Worm (Caenorhabditis elegans) whole organism, L3 larva: ENCODE measurements around the gene skpo-2.
"Not testable (repeated sequence)": the region's sequence is repeated elsewhere in the genome, so short reads cannot be mapped to it uniquely, and the experiment has no call there.

Experiments used
- R02D3.7 ChIP-seq: fragments of 150-350 bp; optimal IDR thresholded peaks from 2 replicates; lab custom pipeline; 2014; ENCODE audit warnings: missing biosample characterization, missing genetic modification characterization
- ZK546.5 ChIP-seq: sonication (generic microtip); optimal IDR thresholded peaks from 2 replicates; lab custom pipeline; 2017; ENCODE audit warnings: missing biosample characterization, missing genetic modification characterization
- aly-2 ChIP-seq: fragments of 150-350 bp; optimal IDR thresholded peaks from 2 replicates; lab custom pipeline; 2014; ENCODE audit warnings: missing biosample characterization, missing genetic modification characterization
- ama-1 ChIP-seq: fragments of 150-350 bp; optimal IDR thresholded peaks from 2 replicates; lab custom pipeline; 2018
- daf-12 ChIP-seq: fragments of 150-350 bp; optimal IDR thresholded peaks from 2 replicates; lab custom pipeline; 2014; ENCODE audit warnings: missing biosample characterization, missing genetic modification reagents, missing genetic modification characterization
- egl-27 ChIP-seq: sonication (generic microtip); optimal IDR thresholded peaks from 4 replicates; lab custom pipeline; 2017; ENCODE audit warnings: missing biosample characterization, missing genetic modification reagents, missing genetic modification characterization
- egl-5 ChIP-seq: fragments of 150-350 bp; optimal IDR thresholded peaks from 2 replicates; lab custom pipeline; 2017; ENCODE audit warnings: missing biosample characterization, missing genetic modification reagents, missing genetic modification characterization, inconsistent platforms
- elt-1 ChIP-seq: fragments of 150-350 bp; optimal IDR thresholded peaks from 2 replicates; lab custom pipeline; 2014; ENCODE audit warnings: missing biosample characterization, missing genetic modification characterization
- elt-3 ChIP-seq, 3 experiments: fragments of 150-350 bp in 1 of 3; sonication (generic microtip) in 2 of 3; optimal IDR thresholded peaks; 2 replicates in 2 of 3; 4 replicates in 1 of 3; lab custom pipeline; 2014 to 2017; ENCODE audit warnings: missing biosample characterization in 3 of 3, missing genetic modification characterization in 3 of 3
- eor-1 ChIP-seq, 2 experiments: fragments of 150-350 bp; optimal IDR thresholded peaks; 2 replicates each; lab custom pipeline; 2014 to 2018; ENCODE audit warnings: missing biosample characterization in 2 of 2, missing genetic modification characterization in 2 of 2
- fkh-10 ChIP-seq: sonication (generic microtip); optimal IDR thresholded peaks from 2 replicates; lab custom pipeline; 2017; ENCODE audit warnings: missing biosample characterization, missing genetic modification reagents, missing genetic modification characterization
- fkh-2 ChIP-seq: fragments of 150-350 bp; optimal IDR thresholded peaks from 2 replicates; lab custom pipeline; 2014; ENCODE audit warnings: missing biosample characterization, missing genetic modification reagents, missing genetic modification characterization
- fos-1 ChIP-seq: fragments of 150-350 bp; optimal IDR thresholded peaks from 2 replicates; lab custom pipeline; 2014; ENCODE audit warnings: missing biosample characterization, missing genetic modification characterization
- lin-39 ChIP-seq: fragments of 150-350 bp; optimal IDR thresholded peaks from 2 replicates; lab custom pipeline; 2018; ENCODE audit warnings: missing biosample characterization, missing genetic modification reagents, missing genetic modification characterization
- lsy-12 ChIP-seq: sonication (generic microtip); optimal IDR thresholded peaks from 2 replicates; lab custom pipeline; 2016; ENCODE audit warnings: mild to moderate bottlenecking, missing genetic modification characterization, missing compliant biosample characterization
- mml-1 ChIP-seq: fragments of 150-350 bp; sonication (generic microtip); optimal IDR thresholded peaks from 3 replicates; lab custom pipeline; 2014; ENCODE audit warnings: missing biosample characterization, missing genetic modification characterization
- nfya-1 ChIP-seq: sonication (generic microtip); optimal IDR thresholded peaks from 2 replicates; lab custom pipeline; 2017; ENCODE audit warnings: missing genetic modification characterization, mild to moderate bottlenecking, missing compliant biosample characterization, antibody characterized with exemption, moderate library complexity; ENCODE audit not compliant: insufficient read depth
- nhr-11 ChIP-seq: fragments of 150-350 bp; optimal IDR thresholded peaks from 2 replicates; lab custom pipeline; 2014; ENCODE audit warnings: missing biosample characterization, missing genetic modification characterization
- nhr-12 ChIP-seq: fragments of 150-350 bp; optimal IDR thresholded peaks from 2 replicates; lab custom pipeline; 2014; ENCODE audit warnings: missing biosample characterization, missing genetic modification characterization
- nhr-23 ChIP-seq: fragments of 150-350 bp; optimal IDR thresholded peaks from 2 replicates; lab custom pipeline; 2014; ENCODE audit warnings: missing biosample characterization, missing genetic modification reagents, missing genetic modification characterization
- nhr-237 ChIP-seq: fragments of 150-350 bp; optimal IDR thresholded peaks from 2 replicates; lab custom pipeline; 2014; ENCODE audit warnings: missing biosample characterization, missing genetic modification characterization
- nhr-25 ChIP-seq: sonication (generic microtip); optimal IDR thresholded peaks from 2 replicates; lab custom pipeline; 2017; ENCODE audit warnings: missing biosample characterization, missing genetic modification characterization
- nhr-28 ChIP-seq: fragments of 150-350 bp; optimal IDR thresholded peaks from 2 replicates; lab custom pipeline; 2014; ENCODE audit warnings: missing biosample characterization, missing genetic modification characterization
- nhr-43 ChIP-seq: sonication (generic microtip); optimal IDR thresholded peaks from 2 replicates; lab custom pipeline; 2016; ENCODE audit warnings: mild to moderate bottlenecking, missing genetic modification characterization, missing compliant biosample characterization; ENCODE audit not compliant: poor library complexity, severe bottlenecking
- nhr-67 ChIP-seq: fragments of 150-350 bp; optimal IDR thresholded peaks from 2 replicates; lab custom pipeline; 2014; ENCODE audit warnings: missing biosample characterization, missing genetic modification characterization
- nhr-76 ChIP-seq: fragments of 150-350 bp; sonication (generic microtip); optimal IDR thresholded peaks from 5 replicates; lab custom pipeline; 2014; ENCODE audit warnings: missing biosample characterization, missing genetic modification characterization
- nhr-77 ChIP-seq: fragments of 150-350 bp; optimal IDR thresholded peaks from 2 replicates; lab custom pipeline; 2014; ENCODE audit warnings: missing biosample characterization, missing genetic modification characterization
- pha-4 ChIP-seq: fragments of 150-350 bp; optimal IDR thresholded peaks from 2 replicates; lab custom pipeline; 2014; ENCODE audit warnings: missing biosample characterization, missing genetic modification reagents, missing genetic modification characterization
- pqm-1 ChIP-seq: fragments of 150-350 bp; optimal IDR thresholded peaks from 2 replicates; lab custom pipeline; 2017; ENCODE audit warnings: missing biosample characterization, missing genetic modification characterization, inconsistent platforms
- sea-2 ChIP-seq: fragments of 150-350 bp; sonication (generic microtip); optimal IDR thresholded peaks from 4 replicates; lab custom pipeline; 2014; ENCODE audit warnings: missing biosample characterization, missing genetic modification reagents, missing genetic modification characterization
- skn-1 ChIP-seq: fragments of 150-350 bp; optimal IDR thresholded peaks from 2 replicates; lab custom pipeline; 2014; ENCODE audit warnings: missing biosample characterization, missing genetic modification characterization
- snpc-4 ChIP-seq: fragments of 150-350 bp; optimal IDR thresholded peaks from 2 replicates; lab custom pipeline; 2014; ENCODE audit warnings: missing biosample characterization, missing genetic modification characterization
- tbx-2 ChIP-seq: sonication (generic microtip); optimal IDR thresholded peaks from 2 replicates; lab custom pipeline; 2016; ENCODE audit warnings: mild to moderate bottlenecking, missing genetic modification characterization, missing compliant biosample characterization
- unc-39 ChIP-seq: sonication (generic microtip); optimal IDR thresholded peaks from 4 replicates; lab custom pipeline; 2017; ENCODE audit warnings: missing biosample characterization, missing genetic modification characterization
- unc-62 ChIP-seq: fragments of 150-350 bp; sonication (generic microtip); optimal IDR thresholded peaks from 4 replicates; lab custom pipeline; 2014; ENCODE audit warnings: missing biosample characterization, missing genetic modification reagents, missing genetic modification characterization
- ztf-11 ChIP-seq: fragments of 150-350 bp; optimal IDR thresholded peaks from 2 replicates; lab custom pipeline; 2014; ENCODE audit warnings: missing biosample characterization, missing genetic modification characterization
- ztf-4 ChIP-seq: fragments of 150-350 bp; optimal IDR thresholded peaks from 2 replicates; lab custom pipeline; 2014; ENCODE audit warnings: missing biosample characterization, missing genetic modification characterization

skpo-2 gene

ce11 chrII:3452421-3452820 is 16.1 kb upstream of the skpo-2 start, which contains the start of gene C16C8.12:
Gene C16C8.12 (plus strand): TSS chrII:3452721.
- TF ChIP-seq ztf-11 (no peak), tbx-2 (tag; lab: Kevin White, UChicago) (no peak), nhr-25 (tag; lab: Kevin White, UChicago) (no peak), unc-39 (tag; lab: Kevin White, UChicago) (no peak), aly-2 (tag; lab: Kevin White, UChicago) (no peak), ama-1 (lab: Kevin White, UChicago) (no peak), ztf-4 (tag; lab: Kevin White, UChicago) (no peak), nhr-77 (tag; lab: Kevin White, UChicago) (no peak), mml-1 (tag; lab: Kevin White, UChicago) (no peak), skn-1 (tag; lab: Kevin White, UChicago) (no peak), pha-4 (tag; lab: Kevin White, UChicago) (no peak), elt-1 (no peak), nfya-1 (tag; lab: Kevin White, UChicago) (no peak), nhr-67 (tag; lab: Kevin White, UChicago) (no peak), fkh-2 (tag; lab: Kevin White, UChicago) (no peak), elt-3 (tag; optimal IDR thresholded peaks at IDR 0.05; lab: Kevin White, UChicago) (no peak), snpc-4 (no peak), nhr-76 (no peak)
- TF ChIP-seq, all 47 proteins: peak for 0

- TF ChIP-seq fos-1, skn-1, fkh-2 (tag; lab: Kevin White, UChicago): not testable (repeated sequence)
- TF ChIP-seq, all 47 proteins: peak for 0; not testable (repeated sequence) for 47
Observed at ce11 chrII:3449514-3449913, 13.2 kb upstream of the skpo-2 start, which contains the start of gene C16C8.14. Gene C16C8.14 (plus strand): TSS chrII:3449814.

ce11 chrII:3448776-3449280 is 12.5 kb upstream of the skpo-2 start, which contains the start of gene C16C8.25:
Gene C16C8.25 (plus strand): TSS chrII:3449230.
- TF ChIP-seq nhr-11 (tag; lab: Kevin White, UChicago) (no peak), skn-1 (tag; lab: Kevin White, UChicago) (no peak), daf-12 (tag; lab: Kevin White, UChicago) (no peak), nhr-43 (tag; lab: Kevin White, UChicago) (no peak), ztf-4 (tag; lab: Kevin White, UChicago) (no peak), nhr-28 (tag; lab: Kevin White, UChicago) (no peak), egl-27 (tag; lab: Kevin White, UChicago) (no peak), eor-1 (tag; optimal IDR thresholded peaks at IDR 0.05; lab: Kevin White, UChicago) (no peak), lin-39 (tag; lab: Kevin White, UChicago) (no peak), nhr-23 (tag; lab: Kevin White, UChicago) (no peak), ztf-11 (no peak), lsy-12 (no peak)
- TF ChIP-seq, all 47 proteins: peak for 0

ce11 chrII:3447906-3448305 is 11.6 kb upstream of the skpo-2 start, which contains the start of gene C16C8.21:
Gene C16C8.21 (plus strand): TSS chrII:3448206.
- no peak for TF ChIP-seq ama-1 (lab: Kevin White, UChicago)
- TF ChIP-seq ZK546.5: no peak
- TF ChIP-seq mml-1 (tag; lab: Kevin White, UChicago): no peak
- no peak for TF ChIP-seq elt-1
- TF ChIP-seq skn-1 (tag; lab: Kevin White, UChicago): no peak
- no peak for TF ChIP-seq snpc-4
- TF ChIP-seq nhr-237 (tag; lab: Kevin White, UChicago): no peak

- TF ChIP-seq nhr-11 (tag; lab: Kevin White, UChicago) (no peak), fkh-2 (tag; lab: Kevin White, UChicago) (no peak), nhr-23 (tag; lab: Kevin White, UChicago) (no peak), R02D3.7 (tag; lab: Kevin White, UChicago) (no peak), nfya-1 (tag; lab: Kevin White, UChicago) (no peak), pha-4 (tag; lab: Kevin White, UChicago) (no peak), pqm-1 (tag; lab: Kevin White, UChicago) (no peak), nhr-76 (no peak), fkh-10 (GFP tag; lab: Kevin White, UChicago) (no peak), lin-39 (tag; lab: Kevin White, UChicago) (no peak), nhr-12 (tag; lab: Kevin White, UChicago) (no peak), skn-1 (tag; lab: Kevin White, UChicago) (no peak), unc-39 (tag; lab: Kevin White, UChicago) (no peak), unc-62 (no peak), nhr-237 (tag; lab: Kevin White, UChicago) (no peak), sea-2 (GFP tag; lab: Kevin White, UChicago) (no peak), egl-5 (no peak)
Observed at ce11 chrII:3446647-3447046, 10.3 kb upstream of the skpo-2 start, which contains the start of the genes C16C8.20 and gldi-6. Gene C16C8.20 (plus strand): TSS chrII:3446947. Gene gldi-6 (plus strand): TSS chrII:3446947.
